Worm (Caenorhabditis elegans) whole organism, late embryonic: ENCODE results near the gene W01C8.1.

Experiments used
- eyg-1 ChIP-seq: sonication (generic microtip); optimal IDR thresholded peaks from 2 replicates; lab custom pipeline; 2016; ENCODE audit warnings: missing genotype, missing genetic modification characterization, missing compliant biosample characterization
- lin-11 ChIP-seq: fragments of 200-800 bp; sonication (Bioruptor generic); optimal IDR thresholded peaks from 2 replicates; lab custom pipeline; 2018; ENCODE audit warnings: mild to moderate bottlenecking, missing genetic modification characterization, missing compliant biosample characterization
- npax-4 ChIP-seq: sonication (generic microtip); optimal IDR thresholded peaks from 2 replicates; lab custom pipeline; 2016; ENCODE audit warnings: missing genetic modification characterization, missing compliant biosample characterization
- pqm-1 ChIP-seq: sonication (generic microtip); optimal IDR thresholded peaks from 2 replicates; lab custom pipeline; 2016; ENCODE audit warnings: missing genetic modification characterization, missing compliant biosample characterization
- sdc-2 ChIP-seq: sonication (generic microtip); optimal IDR thresholded peaks from 2 replicates; lab custom pipeline; 2016; ENCODE audit warnings: missing genotype, missing genetic modification characterization, missing compliant biosample characterization

DNA sequence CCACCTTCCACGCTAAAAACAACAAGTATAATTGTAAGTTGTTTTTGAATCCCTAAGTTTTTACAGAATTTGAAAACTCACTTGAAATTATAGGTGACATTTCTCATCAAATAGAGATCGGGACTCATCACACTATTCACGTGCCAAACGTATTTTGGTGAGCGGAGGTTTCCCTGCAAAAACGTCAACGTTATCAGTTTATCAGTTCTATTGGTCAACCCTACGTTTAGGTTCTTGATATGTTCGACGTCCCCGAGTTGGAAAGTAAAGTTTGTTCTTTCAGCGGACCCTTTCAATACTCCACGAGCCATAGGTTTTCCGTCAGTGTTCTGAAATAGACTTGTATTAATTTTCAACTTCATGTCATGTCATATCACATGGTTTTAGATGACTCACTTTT, 3.2 kb downstream of the W01C8.1 start:
- TF ChIP-seq lin-11 (tag; lab: Kevin White, UChicago) (no peak), eyg-1 (no peak), pqm-1 (tag; lab: Kevin White, UChicago) (no peak), npax-4 (tag; lab: Kevin White, UChicago) (no peak), sdc-2 (no peak)
